Worm (Caenorhabditis elegans) whole organism, midembryonic: ENCODE measurements around the gene srj-50.

Source experiments
- T22C8.4 ChIP-seq: fragments of 200-800 bp; sonication (Bioruptor generic); IDR thresholded peaks from 2 replicates; pipeline ENCODE4 v1.3.6; 2022; ENCODE audit warnings: missing genetic modification characterization, missing compliant biosample characterization
- flt-1 ChIP-seq: fragments of 200-800 bp; sonication (Bioruptor generic); IDR thresholded peaks from 2 replicates; pipeline ENCODE4 v1.3.6; 2022; ENCODE audit warnings: missing genetic modification characterization, missing compliant biosample characterization
- klf-2 ChIP-seq: fragments of 200-800 bp; sonication (Bioruptor generic); conservative IDR thresholded peaks from 2 replicates; pipeline ENCODE4 v1.3.6; 2022; ENCODE audit warnings: missing genetic modification reagents, missing genetic modification characterization, missing compliant biosample characterization
- ref-1 ChIP-seq: fragments of 200-800 bp; sonication (Bioruptor generic); conservative IDR thresholded peaks from 2 replicates; pipeline ENCODE4 v1.3.6; 2022; ENCODE audit warnings: missing genetic modification reagents, missing genetic modification characterization, missing compliant biosample characterization
- tab-1 ChIP-seq: fragments of 200-800 bp; sonication (Bioruptor generic); IDR thresholded peaks from 2 replicates; pipeline ENCODE4 v1.3.6; 2022; ENCODE audit warnings: missing genetic modification characterization, missing compliant biosample characterization
- ztf-23 ChIP-seq: fragments of 200-800 bp; sonication (Bioruptor generic); IDR thresholded peaks from 2 replicates; pipeline ENCODE4 v1.3.6; 2022; ENCODE audit warnings: missing genetic modification reagents, missing genetic modification characterization, missing compliant biosample characterization
- ztf-29 ChIP-seq: fragments of 200-800 bp; sonication (Bioruptor generic); IDR thresholded peaks from 2 replicates; pipeline ENCODE4 v1.3.6; 2022; ENCODE audit warnings: missing genetic modification reagents, missing genetic modification characterization, missing compliant biosample characterization

- TF ChIP-seq ztf-29: 0 out of 2 replicates have a peak, but pooled peaks have one; percentile 16
- no peak for TF ChIP-seq tab-1 (GFP tag; lab: Robert Waterston, UW)
- no peak for TF ChIP-seq flt-1 (GFP tag; lab: Robert Waterston, UW)
- no peak for TF ChIP-seq T22C8.4 (GFP tag; lab: Robert Waterston, UW)
- TF ChIP-seq klf-2: no peak
- no peak for TF ChIP-seq ztf-23 (GFP tag; lab: Robert Waterston, UW)
- no peak for TF ChIP-seq ref-1 (GFP tag; lab: Robert Waterston, UW)
These were observed 6.8 kb upstream of the srj-50 start for ce11 chrV:2825978-2826377.
